Fruit fly (Drosophila melanogaster): ENCODE measurements around the gene CG8813.

CG8813 gene

DNA sequence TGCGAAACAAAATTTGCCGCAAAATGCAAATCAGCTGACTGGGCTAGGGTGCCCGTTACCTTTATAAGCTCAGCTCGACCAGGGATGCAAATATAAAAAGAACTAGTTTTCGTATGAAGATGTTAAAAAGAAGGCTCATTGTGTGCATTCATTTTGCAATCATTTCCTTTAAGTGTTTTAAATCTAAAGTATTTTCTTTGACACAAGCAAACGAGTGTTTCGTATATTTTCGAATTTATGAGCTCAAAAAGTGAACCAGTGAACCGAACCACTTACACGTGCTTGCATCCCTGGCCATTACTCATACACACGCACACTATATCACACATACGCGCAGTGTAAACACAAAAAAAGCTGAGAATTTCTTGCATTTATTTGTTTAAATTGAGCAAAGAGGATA lies 8.7 kb downstream of the CG8813 start, which contains the start of the genes Prx6a and Sbat (continued):
- TF ChIP-seq CG4360 (GFP tag; IDR thresholded peaks at IDR 0.05) = no peak
- TF ChIP-seq CG10959 (GFP tag; IDR thresholded peaks at IDR 0.05) = no peak
- no peak for TF ChIP-seq eve (GFP tag; optimal IDR thresholded peaks at IDR 0.05)
- TF ChIP-seq Dek (tag; optimal IDR thresholded peaks at IDR 0.05) = peak; percentile 65
- TF ChIP-seq odd (GFP tag; optimal IDR thresholded peaks at IDR 0.05) = peak; percentile 33
- no peak for TF ChIP-seq C15 (GFP tag; IDR thresholded peaks at IDR 0.05)
- TF ChIP-seq CG31441 (GFP tag; IDR thresholded peaks at IDR 0.05) = peak; percentile 34
- no peak for TF ChIP-seq CG3065 (GFP tag; optimal IDR thresholded peaks at IDR 0.05)
- peak; percentile 92 for TF ChIP-seq Sin3A (optimal IDR thresholded peaks at IDR 0.05)
- TF ChIP-seq gem (tag; optimal IDR thresholded peaks at IDR 0.05) = peak; percentile 79
- TF ChIP-seq nom (GFP tag; optimal IDR thresholded peaks at IDR 0.05) = peak; percentile 32
- TF ChIP-seq CG3163 (GFP tag; optimal IDR thresholded peaks at IDR 0.05) = peak; percentile 32
- peak; percentile 83 for TF ChIP-seq CG34422 (GFP tag; IDR thresholded peaks at IDR 0.05)
- no peak for TF ChIP-seq CG14965 (GFP tag; optimal IDR thresholded peaks at IDR 0.05; ENCODE audit: borderline replicate concordance)
- TF ChIP-seq CG7357 (GFP tag; IDR thresholded peaks at IDR 0.05) = peak; percentile 54; the same call in 1 of the 3 replicates
- peak; percentile 64 for TF ChIP-seq esg (GFP tag; conservative IDR thresholded peaks at IDR 0.05)
- TF ChIP-seq CG16813 (GFP tag; IDR thresholded peaks at IDR 0.05; ENCODE audit: partially characterized antibody) = peak; percentile 36; the same call in 1 of the 3 replicates
- TF ChIP-seq CG13624 (GFP tag; optimal IDR thresholded peaks at IDR 0.05) = peak; percentile 75
- peak; percentile 37 for TF ChIP-seq CG4424 (GFP tag; optimal IDR thresholded peaks at IDR 0.05)
- peak; percentile 84 for TF ChIP-seq CG7372 (GFP tag; IDR thresholded peaks at IDR 0.05)
- peak; percentile 79 for TF ChIP-seq CG13296 (GFP tag; optimal IDR thresholded peaks at IDR 0.05)
- TF ChIP-seq Dip2 (GFP tag; IDR thresholded peaks at IDR 0.05) = no peak
- TF ChIP-seq CG17568 (GFP tag; optimal IDR thresholded peaks at IDR 0.05) = peak; percentile 49
- peak; percentile 56 for TF ChIP-seq Hr3 (GFP tag; optimal IDR thresholded peaks at IDR 0.05)
- TF ChIP-seq CG11456 (GFP tag; IDR thresholded peaks at IDR 0.05) = 0 out of 3 replicates have a peak, but pooled peaks have one; percentile 65
- TF ChIP-seq CG10565 (GFP tag; optimal IDR thresholded peaks at IDR 0.05) = no peak
- peak; percentile 64 to 67 for TF ChIP-seq Pdp1 (GFP tag; optimal IDR thresholded peaks at IDR 0.05)
- TF ChIP-seq CG10267 (tag; optimal IDR thresholded peaks at IDR 0.05) = peak; percentile 58
- peak; percentile 67 for TF ChIP-seq Aef1 (GFP tag; IDR thresholded peaks at IDR 0.05)
- TF ChIP-seq aop (GFP tag; IDR thresholded peaks at IDR 0.05) = no peak
- no peak for TF ChIP-seq CG17912 (GFP tag; optimal IDR thresholded peaks at IDR 0.05)
- no peak for TF ChIP-seq chm (GFP tag; IDR thresholded peaks at IDR 0.05)
- peak; percentile 79 for TF ChIP-seq trem (tag; optimal IDR thresholded peaks at IDR 0.05)
- TF ChIP-seq dan (GFP tag; IDR thresholded peaks at IDR 0.05) = no peak
- TF ChIP-seq Dp (GFP tag; optimal IDR thresholded peaks at IDR 0.05) = peak; percentile 73
- no peak for TF ChIP-seq Hr39 (optimal IDR thresholded peaks at IDR 0.05)
- TF ChIP-seq CG8388 (GFP tag; optimal IDR thresholded peaks at IDR 0.05) = peak; percentile 44
- TF ChIP-seq sd (tag; optimal IDR thresholded peaks at IDR 0.05) = peak; percentile 46
- TF ChIP-seq CTCF (GFP tag; optimal IDR thresholded peaks at IDR 0.05) = peak; percentile 17
- TF ChIP-seq yki (optimal IDR thresholded peaks at IDR 0.05) = peak; percentile 7
- no peak for TF ChIP-seq CG7271 (tag; optimal IDR thresholded peaks at IDR 0.05)
- peak; percentile 95 for TF ChIP-seq sens (GFP tag)
- TF ChIP-seq Vsx1 (GFP tag; optimal IDR thresholded peaks at IDR 0.05) = peak; percentile 31
- 0 out of 2 replicates have a peak, but pooled peaks have one; percentile 6 for TF ChIP-seq ro (GFP tag; IDR thresholded peaks at IDR 0.05)
- TF ChIP-seq CG4617 (GFP tag; optimal IDR thresholded peaks at IDR 0.05; ENCODE audit: borderline replicate concordance) = peak; percentile 58
- peak; percentile 35 to 60 for TF ChIP-seq chif (GFP tag; optimal IDR thresholded peaks at IDR 0.05)
- peak; percentile 88 for TF ChIP-seq CG8478 (optimal IDR thresholded peaks at IDR 0.05)
- no peak for TF ChIP-seq CG9797 (GFP tag; optimal IDR thresholded peaks at IDR 0.05)
- TF ChIP-seq Kr (GFP tag; optimal IDR thresholded peaks at IDR 0.05) = no peak
- TF ChIP-seq CG14860 (GFP tag; IDR thresholded peaks at IDR 0.05; ENCODE audit: partially characterized antibody) = no peak
- TF ChIP-seq tgo (GFP tag; IDR thresholded peaks at IDR 0.05) = peak; percentile 56; the same call in 2 of the 3 replicates
- peak; percentile 73 for TF ChIP-seq croc (GFP tag; conservative IDR thresholded peaks at IDR 0.05)
- TF ChIP-seq vvl (GFP tag; IDR thresholded peaks at IDR 0.05) = peak; percentile 85
